Worm (Caenorhabditis elegans): ENCODE results near the gene exc-12.

DNA sequence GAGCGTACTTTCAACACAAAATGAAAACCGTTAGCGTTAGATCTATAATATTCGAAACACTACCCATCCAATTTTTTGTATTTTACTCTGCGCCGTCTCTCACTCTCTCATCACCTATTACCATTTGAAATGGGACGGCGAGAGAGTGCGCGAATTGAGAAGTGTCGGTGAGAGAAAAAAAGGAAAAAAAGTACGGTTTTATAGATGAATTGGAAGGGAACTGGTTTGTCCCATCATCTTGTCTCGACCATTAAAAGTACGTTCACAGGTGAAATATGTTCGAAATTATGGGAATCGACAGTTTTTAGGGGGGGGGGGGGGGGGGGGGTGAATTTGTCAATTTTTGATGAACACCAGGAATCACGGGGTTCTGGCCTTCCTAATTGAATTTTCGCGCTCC lies 35.5 kb downstream of the exc-12 start:
- TF ChIP-seq him-1 (tag; optimal IDR thresholded peaks at IDR 0.05) (no peak), W03F9.2 (tag; optimal IDR thresholded peaks at IDR 0.05) (no peak)

All from whole organism, L4/young adult.